Fruit fly (Drosophila melanogaster): Measurements from ENCODE around the gene CG5854.

Gene CG5854

dm6 chr3R:23887096-23887421 is 46.7 kb upstream of the CG5854 start (continued):
- TF ChIP-seq Lhr (GFP tag; optimal IDR thresholded peaks at IDR 0.05) (peak; percentile 86), ind (GFP tag; optimal IDR thresholded peaks at IDR 0.05) (peak; percentile 82), ash1 (GFP tag; optimal IDR thresholded peaks at IDR 0.05) (no peak), Lim3 (GFP tag; IDR thresholded peaks at IDR 0.05) (no peak), tna (GFP tag; IDR thresholded peaks at IDR 0.05; ENCODE audit: partially characterized antibody) (no peak), CG11723 (GFP tag; optimal IDR thresholded peaks at IDR 0.05) (peak; percentile 71), CG31365 (tag; optimal IDR thresholded peaks at IDR 0.05) (peak; percentile 51), CG5180 (GFP tag; optimal IDR thresholded peaks at IDR 0.05) (peak; percentile 74), CG9817 (tag; optimal IDR thresholded peaks at IDR 0.05) (peak; percentile 85), CG3726 (GFP tag; IDR thresholded peaks at IDR 0.05) (peak; percentile 88), Dp (GFP tag; optimal IDR thresholded peaks at IDR 0.05) (no peak), CG11247 (GFP tag; IDR thresholded peaks at IDR 0.05) (peak; percentile 89), sr (GFP tag; IDR thresholded peaks at IDR 0.05) (peak; percentile 46; the same call in 2 of the 3 replicates), CG4404 (GFP tag; IDR thresholded peaks at IDR 0.05) (peak; percentile 94), ab (GFP tag; optimal IDR thresholded peaks at IDR 0.05) (no peak), MTF-1 (GFP tag; optimal IDR thresholded peaks at IDR 0.05; ENCODE audit: borderline replicate concordance) (peak; percentile 89), PHDP (tag; optimal IDR thresholded peaks at IDR 0.05) (peak; percentile 94), Meics (GFP tag; optimal IDR thresholded peaks at IDR 0.05) (peak; percentile 68), sima (GFP tag; optimal IDR thresholded peaks at IDR 0.05) (no peak), CG18619 (GFP tag; optimal IDR thresholded peaks at IDR 0.05) (peak; percentile 79), dmrt11E (tag; optimal IDR thresholded peaks at IDR 0.05) (peak; percentile 99), CG7928 (GFP tag; optimal IDR thresholded peaks at IDR 0.05) (peak; percentile 15), Jarid2 (GFP tag; optimal IDR thresholded peaks at IDR 0.05) (peak; percentile 71), CG17612 (GFP tag; IDR thresholded peaks at IDR 0.05) (peak; percentile 85), chm (GFP tag; IDR thresholded peaks at IDR 0.05) (peak; percentile 96; the same call in 1 of the 2 replicates), sim (GFP tag; IDR thresholded peaks at IDR 0.05) (peak; percentile 89), gcm (GFP tag; optimal IDR thresholded peaks at IDR 0.05) (peak; percentile 96), CG1792 (GFP tag; optimal IDR thresholded peaks at IDR 0.05) (no peak), ranshi (GFP tag; IDR thresholded peaks at IDR 0.05) (peak; percentile 91), CG17186 (GFP tag; optimal IDR thresholded peaks at IDR 0.05) (peak; percentile 62), bowl (GFP tag; IDR thresholded peaks at IDR 0.05) (peak; percentile 82), dan (GFP tag; IDR thresholded peaks at IDR 0.05) (peak; percentile 91), CG1603 (tag; optimal IDR thresholded peaks at IDR 0.05) (peak; percentile 79), sens-2 (GFP tag; IDR thresholded peaks at IDR 0.05) (peak; percentile 92), jigr1 (GFP tag; IDR thresholded peaks at IDR 0.05) (peak; percentile 69; the same call in 2 of the 3 replicates), sens (GFP tag) (peak; percentile 96), row (GFP tag; IDR thresholded peaks at IDR 0.05) (peak; percentile 97), Awh (GFP tag; IDR thresholded peaks at IDR 0.05) (peak; percentile 96), abd-A (tag; optimal IDR thresholded peaks at IDR 0.05) (no peak), fd102C (GFP tag; optimal IDR thresholded peaks at IDR 0.05) (peak; percentile 76), Taf1 (GFP tag; IDR thresholded peaks at IDR 0.05) (peak; percentile 61), CoRest (tag; optimal IDR thresholded peaks at IDR 0.05) (peak; percentile 95), CG11085 (GFP tag; IDR thresholded peaks at IDR 0.05) (peak; percentile 45; the same call in 1 of the 2 replicates), fu2 (GFP tag; optimal IDR thresholded peaks at IDR 0.05) (no peak), CG12942 (GFP tag; optimal IDR thresholded peaks at IDR 0.05) (peak; percentile 84), HHEX (GFP tag; optimal IDR thresholded peaks at IDR 0.05) (peak; percentile 81), CG4854 (GFP tag; optimal IDR thresholded peaks at IDR 0.05) (peak; percentile 61), CG12071 (GFP tag; optimal IDR thresholded peaks at IDR 0.05) (peak; percentile 68), lab (GFP tag; optimal IDR thresholded peaks at IDR 0.05) (peak; percentile 90), Asciz (GFP tag; optimal IDR thresholded peaks at IDR 0.05) (peak; percentile 92), CG11093 (GFP tag; IDR thresholded peaks at IDR 0.05) (peak; percentile 83)
